Fruit fly (Drosophila melanogaster): ENCODE data around the gene klu.

The klu gene

DNA sequence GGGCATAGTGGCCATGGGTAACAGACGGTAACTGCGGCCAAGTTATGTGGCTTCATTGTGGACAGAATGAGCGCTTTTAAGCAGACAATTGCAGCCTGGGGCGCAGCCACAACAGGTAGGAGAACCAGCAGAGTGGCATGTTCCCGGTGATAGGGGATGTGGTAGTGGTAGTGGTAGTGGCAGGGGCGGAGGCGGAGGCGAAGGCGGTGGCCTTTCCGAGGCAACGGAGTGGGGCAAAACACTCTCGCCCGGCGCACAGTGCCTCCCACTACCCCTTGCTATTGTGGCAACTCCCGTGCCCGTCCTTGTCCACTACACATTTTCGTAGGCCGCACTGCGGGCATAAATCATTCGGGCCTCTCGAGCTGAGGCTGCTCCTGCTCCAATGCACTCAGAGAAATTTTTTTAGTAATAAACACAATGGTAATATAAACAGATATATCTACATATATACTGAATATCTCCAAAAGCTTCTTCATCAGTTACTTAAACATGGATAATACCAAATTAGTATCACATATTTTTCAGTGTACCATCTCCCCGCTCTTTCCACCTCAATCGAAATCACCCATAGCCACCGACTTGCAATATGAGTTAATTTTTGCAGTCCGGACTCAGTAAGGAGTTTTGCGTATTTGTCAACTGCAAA, 24.5 kb upstream of the klu start (continued):
- TF ChIP-seq net (GFP tag; optimal IDR thresholded peaks at IDR 0.05) (peak; percentile 64), CG6792 (GFP tag; optimal IDR thresholded peaks at IDR 0.05) (peak; percentile 59), svp (GFP tag) (peak; percentile 89), CG11294 (GFP tag; IDR thresholded peaks at IDR 0.05) (0 out of 2 replicates have a peak, but pooled peaks have one; percentile 14), pdm3 (GFP tag; optimal IDR thresholded peaks at IDR 0.05) (peak; percentile 67), Eip93F (GFP tag; optimal IDR thresholded peaks at IDR 0.05) (no peak), CG34406 (GFP tag; optimal IDR thresholded peaks at IDR 0.05) (peak; percentile 60), esn (GFP tag; optimal IDR thresholded peaks at IDR 0.05) (peak; percentile 81), CG32006 (GFP tag; optimal IDR thresholded peaks at IDR 0.05) (peak; percentile 79), lz (GFP tag; optimal IDR thresholded peaks at IDR 0.05) (peak; percentile 68), vri (GFP tag; optimal IDR thresholded peaks at IDR 0.05) (peak; percentile 61), Blimp-1 (GFP tag; optimal IDR thresholded peaks at IDR 0.05) (peak; percentile 70), Lpt (GFP tag; optimal IDR thresholded peaks at IDR 0.05) (peak; percentile 71), Met (GFP tag; optimal IDR thresholded peaks at IDR 0.05) (peak; percentile 82)

DNA sequence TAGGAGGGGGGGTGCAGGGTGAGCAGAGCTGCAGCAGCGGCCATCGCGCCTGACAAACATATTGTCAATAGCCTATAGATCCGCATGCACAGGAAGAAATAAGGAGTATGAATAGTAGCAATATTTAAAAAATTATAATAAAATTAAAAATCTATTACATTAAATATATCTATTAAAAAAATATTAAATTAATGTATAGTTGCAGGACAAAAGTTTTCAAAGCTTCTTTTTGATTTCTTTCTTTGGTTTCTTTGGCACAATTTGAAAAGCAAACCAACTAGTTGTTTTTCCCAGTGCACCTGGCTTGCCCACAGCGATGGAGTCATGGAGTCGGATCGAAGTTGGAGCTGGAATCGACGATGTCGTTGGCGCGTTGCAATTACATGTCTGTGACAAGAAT, 22.8 kb upstream of the klu start:
- peak; percentile 79 for TF ChIP-seq CG15336 (GFP tag; IDR thresholded peaks at IDR 0.05)
- TF ChIP-seq Gug (GFP tag; IDR thresholded peaks at IDR 0.05) = peak; percentile 29; the same call in 1 of the 2 replicates
- TF ChIP-seq Ets21C (GFP tag; optimal IDR thresholded peaks at IDR 0.05) = no peak
- peak; percentile 29 for TF ChIP-seq CG6808 (GFP tag; optimal IDR thresholded peaks at IDR 0.05)
- TF ChIP-seq Smox (GFP tag; optimal IDR thresholded peaks at IDR 0.05) = no peak
- TF ChIP-seq CG10669 (GFP tag; optimal IDR thresholded peaks at IDR 0.05) = peak; percentile 43
- TF ChIP-seq CG4318 (GFP tag; optimal IDR thresholded peaks at IDR 0.05) = peak; percentile 30
- peak; percentile 51 for TF ChIP-seq CG3032 (tag; optimal IDR thresholded peaks at IDR 0.05)
- TF ChIP-seq Hr38 (GFP tag; optimal IDR thresholded peaks at IDR 0.05) = no peak
- TF ChIP-seq eg (GFP tag; IDR thresholded peaks at IDR 0.05) = peak; percentile 67
- no peak for TF ChIP-seq fd85E (GFP tag; optimal IDR thresholded peaks at IDR 0.05)
- peak; percentile 47 for TF ChIP-seq CG3919 (GFP tag; optimal IDR thresholded peaks at IDR 0.05)
- peak; percentile 77 for TF ChIP-seq CG8119 (GFP tag; IDR thresholded peaks at IDR 0.05)
- peak; percentile 59; the same call in 1 of the 3 replicates for TF ChIP-seq CG6163 (GFP tag; IDR thresholded peaks at IDR 0.05)
- peak; percentile 45 for TF ChIP-seq CG8632 (GFP tag; optimal IDR thresholded peaks at IDR 0.05)
- peak in 1 of 2 experiments; percentile 39 for TF ChIP-seq salr (GFP tag; optimal IDR thresholded peaks at IDR 0.05)
- no peak for TF ChIP-seq CG8319 (GFP tag; optimal IDR thresholded peaks at IDR 0.05)
- TF ChIP-seq Sox15 (GFP tag; optimal IDR thresholded peaks at IDR 0.05) = no peak
- peak; percentile 48 for TF ChIP-seq Hr4 (GFP tag; optimal IDR thresholded peaks at IDR 0.05)
- peak; percentile 54 for TF ChIP-seq CG10631 (GFP tag; optimal IDR thresholded peaks at IDR 0.05)
- peak; percentile 74 for TF ChIP-seq CG32006 (GFP tag; optimal IDR thresholded peaks at IDR 0.05)
- no peak for TF ChIP-seq Hr39 (GFP tag; optimal IDR thresholded peaks at IDR 0.05)
- TF ChIP-seq Eip78C (GFP tag) = peak; percentile 79
- TF ChIP-seq CG6854 (GFP tag; optimal IDR thresholded peaks at IDR 0.05) = no peak
- TF ChIP-seq achi (GFP tag; optimal IDR thresholded peaks at IDR 0.05) = peak; percentile 44
- TF ChIP-seq net (GFP tag; optimal IDR thresholded peaks at IDR 0.05) = no peak
- no peak for TF ChIP-seq vri (GFP tag; optimal IDR thresholded peaks at IDR 0.05)
- no peak for TF ChIP-seq Met (GFP tag; optimal IDR thresholded peaks at IDR 0.05)
- TF ChIP-seq acj6 (GFP tag; optimal IDR thresholded peaks at IDR 0.05) = peak; percentile 10
- peak; percentile 6 for TF ChIP-seq CG1621 (tag; optimal IDR thresholded peaks at IDR 0.05)
- TF ChIP-seq dac (GFP tag; optimal IDR thresholded peaks at IDR 0.05) = peak; percentile 21
- no peak for TF ChIP-seq Sox14 (GFP tag; optimal IDR thresholded peaks at IDR 0.05)
- no peak for TF ChIP-seq topi (GFP tag; optimal IDR thresholded peaks at IDR 0.05)
- TF ChIP-seq CG34406 (GFP tag; optimal IDR thresholded peaks at IDR 0.05) = peak; percentile 46
- TF ChIP-seq fkh (GFP tag; optimal IDR thresholded peaks at IDR 0.05) = no peak
- no peak for TF ChIP-seq CG11902 (GFP tag; optimal IDR thresholded peaks at IDR 0.05)
- peak; percentile 35 for TF ChIP-seq OdsH (GFP tag; optimal IDR thresholded peaks at IDR 0.05)
- TF ChIP-seq esn (GFP tag; optimal IDR thresholded peaks at IDR 0.05) = no peak
- TF ChIP-seq Lpt (GFP tag; optimal IDR thresholded peaks at IDR 0.05) = peak; percentile 25
- peak; percentile 18 for TF ChIP-seq CG9139 (GFP tag; optimal IDR thresholded peaks at IDR 0.05)
- peak; percentile 59 for TF ChIP-seq CG6276 (GFP tag; optimal IDR thresholded peaks at IDR 0.05)
- peak; percentile 65 for TF ChIP-seq svp (GFP tag)
- TF ChIP-seq Ets96B (tag; optimal IDR thresholded peaks at IDR 0.05) = peak; percentile 62
- TF ChIP-seq lz (GFP tag; optimal IDR thresholded peaks at IDR 0.05) = no peak
